Fruit fly (Drosophila melanogaster) whole organism, wandering third instar larva: Measurements from ENCODE around the gene FoxK.

ENCODE experiments used
- Abd-B ChIP-seq: fragments of >200 bp; optimal IDR thresholded peaks from 2 replicates; lab custom pipeline; 2017; ENCODE audit warnings: missing biosample characterization, missing genetic modification characterization
- CG32264 ChIP-seq: fragments of 200-800 bp; sonication (Bioruptor generic); optimal IDR thresholded peaks from 2 replicates; lab custom pipeline; 2016; ENCODE audit warnings: missing biosample characterization, missing genetic modification characterization
- CG9705 ChIP-seq: fragments of 200-800 bp; sonication (Bioruptor generic); optimal IDR thresholded peaks from 2 replicates; lab custom pipeline; 2018; ENCODE audit warnings: missing biosample characterization, mild to moderate bottlenecking, missing genetic modification characterization
- CrebA ChIP-seq: fragments of 200-800 bp; sonication (Bioruptor generic); optimal IDR thresholded peaks from 2 replicates; lab custom pipeline; 2016; ENCODE audit warnings: missing biosample characterization, mild to moderate bottlenecking, missing genetic modification characterization, borderline replicate concordance
- Dfd ChIP-seq: fragments of >200 bp; optimal IDR thresholded peaks from 2 replicates; lab custom pipeline; 2017; ENCODE audit warnings: missing biosample characterization, missing genetic modification characterization
- Dif ChIP-seq: fragments of 200-275, 200-300 bp; sonication (Bioruptor generic); optimal IDR thresholded peaks from 2 replicates; lab custom pipeline; 2018; ENCODE audit warnings: missing biosample characterization, missing genetic modification characterization; ENCODE audit not compliant: partially characterized antibody
- GATAd ChIP-seq: sonication (Bioruptor generic); optimal IDR thresholded peaks from 2 replicates; lab custom pipeline; 2016; ENCODE audit warnings: missing biosample characterization, missing genetic modification characterization
- HLH106 ChIP-seq: fragments of 200-800 bp; optimal IDR thresholded peaks from 3 replicates; lab custom pipeline; 2019; ENCODE audit warnings: missing biosample characterization, mild to moderate bottlenecking, missing genetic modification characterization, moderate library complexity
- Hnf4 ChIP-seq: fragments of 200-800 bp; sonication (Bioruptor generic); optimal IDR thresholded peaks from 2 replicates; lab custom pipeline; 2016; ENCODE audit warnings: missing biosample characterization, mild to moderate bottlenecking, missing genetic modification characterization
- Hr78 ChIP-seq: fragments of >200 bp; optimal IDR thresholded peaks from 2 replicates; lab custom pipeline; 2017; ENCODE audit warnings: missing biosample characterization, missing genetic modification characterization
- Hr83 ChIP-seq: fragments of 200-300 bp; sonication (Bioruptor generic); optimal IDR thresholded peaks from 2 replicates; lab custom pipeline; 2016; ENCODE audit warnings: missing biosample characterization, mild to moderate bottlenecking, missing genetic modification characterization, moderate library complexity; ENCODE audit not compliant: poor library complexity, severe bottlenecking
- Jra ChIP-seq: sonication (Bioruptor generic); optimal IDR thresholded peaks from 2 replicates; lab custom pipeline; 2016; ENCODE audit warnings: missing biosample characterization, missing genetic modification characterization
- Mio ChIP-seq: sonication (Bioruptor generic); optimal IDR thresholded peaks from 2 replicates; lab custom pipeline; 2016; ENCODE audit warnings: missing biosample characterization, missing genetic modification characterization
- Myc ChIP-seq: fragments of >200 bp; optimal IDR thresholded peaks from 2 replicates; lab custom pipeline; 2017
- N ChIP-seq: fragments of >200 bp; optimal IDR thresholded peaks from 2 replicates; lab custom pipeline; 2018; ENCODE audit warnings: missing biosample characterization, missing external identifiers, missing genetic modification characterization
- OdsH ChIP-seq: fragments of 200-800 bp; sonication (Bioruptor generic); optimal IDR thresholded peaks from 2 replicates; lab custom pipeline; 2016; ENCODE audit warnings: missing biosample characterization, mild to moderate bottlenecking, missing genetic modification characterization
- Rel ChIP-seq, 2 experiments: fragments of 200-800 bp; sonication (Bioruptor generic) in 1 of 2; optimal IDR thresholded peaks; 2 replicates in 1 of 2; 3 replicates in 1 of 2; lab custom pipeline; 2016 to 2019; ENCODE audit warnings: mild to moderate bottlenecking in 2 of 2, missing biosample characterization in 2 of 2, missing genetic modification characterization in 2 of 2, moderate library complexity in 1 of 2
- Sp1 ChIP-seq: fragments of 200-800 bp; sonication (Bioruptor generic); optimal IDR thresholded peaks from 3 replicates; lab custom pipeline; 2019; ENCODE audit warnings: missing biosample characterization, mild to moderate bottlenecking, missing genetic modification characterization, moderate library complexity
- Vsx2 ChIP-seq: fragments of 200-300, 225-300 bp; sonication (Bioruptor generic); optimal IDR thresholded peaks from 2 replicates; lab custom pipeline; 2018; ENCODE audit warnings: missing biosample characterization, missing genetic modification characterization; ENCODE audit not compliant: partially characterized antibody
- br ChIP-seq: fragments of 200-800 bp; sonication (Bioruptor generic); optimal IDR thresholded peaks from 2 replicates; lab custom pipeline; 2016; ENCODE audit warnings: missing biosample characterization, missing genetic modification characterization
- brk ChIP-seq: fragments of 200-800 bp; sonication (Bioruptor generic); optimal IDR thresholded peaks from 2 replicates; lab custom pipeline; 2016; ENCODE audit warnings: missing biosample characterization, mild to moderate bottlenecking, missing genetic modification characterization
- dl ChIP-seq, 2 experiments: fragments of 175-275, 200-275 bp in 1 of 2; fragments of 200-275 bp in 1 of 2; sonication (Bioruptor generic); optimal IDR thresholded peaks; lab custom pipeline; 2018; ENCODE audit warnings: mild to moderate bottlenecking in 2 of 2, missing biosample characterization in 2 of 2, missing genetic modification characterization in 2 of 2, moderate library complexity in 2 of 2; ENCODE audit not compliant: partially characterized antibody in 2 of 2, insufficient read depth in 1 of 2
- dmrt93B ChIP-seq: fragments of 200-800 bp; sonication (Bioruptor generic); optimal IDR thresholded peaks from 2 replicates; lab custom pipeline; 2018; ENCODE audit warnings: missing biosample characterization, mild to moderate bottlenecking, missing genetic modification characterization
- dsf ChIP-seq: sonication (Bioruptor generic); optimal IDR thresholded peaks from 2 replicates; lab custom pipeline; 2016; ENCODE audit warnings: missing biosample characterization, missing genetic modification characterization, borderline replicate concordance
- ey ChIP-seq: fragments of 200-800 bp; sonication (Bioruptor generic); optimal IDR thresholded peaks from 2 replicates; lab custom pipeline; 2016; ENCODE audit warnings: missing biosample characterization, missing genetic modification characterization
- foxo ChIP-seq, 2 experiments: fragments of 200-800 bp; sonication (Bioruptor generic); optimal IDR thresholded peaks; 2 replicates in 1 of 2; 3 replicates in 1 of 2; lab custom pipeline; 2016 to 2017; ENCODE audit warnings: missing biosample characterization in 2 of 2, missing genetic modification characterization in 2 of 2
- fru ChIP-seq: fragments of 200-800 bp; sonication (Bioruptor generic); optimal IDR thresholded peaks from 3 replicates; lab custom pipeline; 2016; ENCODE audit warnings: missing biosample characterization, mild to moderate bottlenecking, missing genetic modification characterization
- h ChIP-seq: fragments of 200-800 bp; sonication (Bioruptor generic); optimal IDR thresholded peaks from 3 replicates; lab custom pipeline; 2016; ENCODE audit warnings: missing biosample characterization, mild to moderate bottlenecking, missing genetic modification characterization
- jim ChIP-seq: fragments of 175-275, 200-325 bp; sonication (Bioruptor generic); optimal IDR thresholded peaks from 2 replicates; lab custom pipeline; 2016; ENCODE audit warnings: missing biosample characterization, mild to moderate bottlenecking, missing genetic modification characterization
- lola ChIP-seq: fragments of >200 bp; optimal IDR thresholded peaks from 2 replicates; lab custom pipeline; 2017; ENCODE audit warnings: missing biosample characterization, missing genetic modification characterization
- pan ChIP-seq: fragments of >200 bp; optimal IDR thresholded peaks from 2 replicates; lab custom pipeline; 2017
- psq ChIP-seq: fragments of 200-800 bp; sonication (Bioruptor generic); optimal IDR thresholded peaks from 3 replicates; lab custom pipeline; 2017; ENCODE audit warnings: missing biosample characterization, mild to moderate bottlenecking, missing genetic modification characterization, moderate library complexity
- rgr ChIP-seq: fragments of 200-800 bp; sonication (Bioruptor generic); optimal IDR thresholded peaks from 3 replicates; lab custom pipeline; 2016; ENCODE audit warnings: missing biosample characterization, mild to moderate bottlenecking, missing genetic modification characterization
- sage ChIP-seq: fragments of 200-800 bp; sonication (Bioruptor generic); optimal IDR thresholded peaks from 2 replicates; lab custom pipeline; 2016; ENCODE audit warnings: missing biosample characterization, mild to moderate bottlenecking, missing genetic modification characterization
- sv ChIP-seq: fragments of 200-800 bp; sonication (Bioruptor generic); optimal IDR thresholded peaks from 3 replicates; lab custom pipeline; 2016; ENCODE audit warnings: missing biosample characterization, missing genetic modification characterization
- tai ChIP-seq: sonication (Bioruptor generic); optimal IDR thresholded peaks from 2 replicates; lab custom pipeline; 2016; ENCODE audit warnings: missing biosample characterization, missing genetic modification characterization
- usp ChIP-seq: fragments of >200 bp; optimal IDR thresholded peaks from 2 replicates; lab custom pipeline; 2017; ENCODE audit warnings: missing biosample characterization, missing genetic modification characterization
- woc ChIP-seq: sonication (Bioruptor generic); optimal IDR thresholded peaks from 2 replicates; lab custom pipeline; 2016; ENCODE audit warnings: missing biosample characterization, mild to moderate bottlenecking, missing genetic modification characterization

FoxK gene

DNA sequence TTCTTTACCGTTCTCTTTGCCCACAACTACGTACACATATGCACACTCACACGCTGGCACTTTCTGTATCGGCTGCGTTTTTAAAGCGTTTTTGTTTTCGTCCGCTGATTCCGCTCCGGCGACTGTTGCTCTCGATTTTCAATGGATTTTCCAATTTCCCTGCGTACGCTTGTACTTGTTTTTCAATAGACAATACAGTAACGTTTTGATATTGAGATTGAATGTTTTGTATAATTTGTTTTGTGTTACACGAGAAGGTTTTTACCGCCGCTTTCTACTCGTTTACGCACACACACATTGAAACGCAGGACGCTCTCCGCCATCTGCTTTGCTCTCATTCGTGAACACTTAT, 28.0 kb downstream of the FoxK start:
- no peak for TF ChIP-seq h
- peak; percentile 94 for TF ChIP-seq psq (GFP tag; lab: Kevin White, UChicago)
- no peak for TF ChIP-seq foxo (GFP tag; optimal IDR thresholded peaks at IDR 0.05; lab: Kevin White, UChicago)
- peak; percentile 5 for TF ChIP-seq N
- TF ChIP-seq Rel (GFP tag; optimal IDR thresholded peaks at IDR 0.05; lab: Kevin White, UChicago): no peak
- no peak for TF ChIP-seq Rel (tag; optimal IDR thresholded peaks at IDR 0.05; lab: Kevin White, UChicago)

DNA sequence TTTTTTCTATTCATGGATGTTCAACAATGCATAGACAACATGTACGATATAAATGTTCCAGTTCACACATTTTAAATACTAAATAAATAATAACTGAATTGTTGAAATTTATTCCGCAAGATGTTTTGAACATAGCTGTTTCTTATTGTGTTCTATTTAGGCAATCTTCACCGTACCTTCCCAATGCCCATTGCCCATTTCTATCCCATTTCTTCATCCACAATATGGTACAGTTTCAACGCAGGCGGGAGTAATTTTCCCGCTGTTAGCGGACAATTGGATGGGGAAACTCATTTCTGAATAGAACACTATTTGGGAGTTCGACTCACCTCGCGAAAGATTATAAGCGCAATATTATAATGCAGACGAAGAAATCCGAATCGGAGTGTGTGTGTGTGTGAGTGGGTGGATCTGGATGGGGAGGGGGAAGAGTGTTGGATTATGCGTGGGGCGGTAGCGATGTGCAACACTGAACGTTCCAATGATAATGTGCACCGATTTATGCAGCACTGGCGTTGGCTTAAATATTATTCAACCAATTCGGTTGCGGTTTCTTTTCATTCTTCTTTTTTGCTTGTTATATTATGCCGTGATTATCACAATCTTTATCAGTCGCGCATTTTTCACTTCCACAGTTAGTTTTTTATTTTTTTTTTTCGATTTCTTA, 28.5 kb downstream of the FoxK start:
- TF ChIP-seq lola (no peak), tai (peak; percentile 85), sage (GFP tag; lab: Kevin White, UChicago) (no peak), woc (GFP tag; lab: Kevin White, UChicago) (peak; percentile 64), Jra (peak; percentile 78), dl (GFP tag; optimal IDR thresholded peaks at IDR 0.05; lab: Kevin White, UChicago; ENCODE audit: insufficient read depth in 1 of 2, partially characterized antibody in 2 of 2) (no peak), OdsH (peak; percentile 74), CG9705 (GFP tag; lab: Kevin White, UChicago) (peak; percentile 31), rgr (GFP tag; lab: Kevin White, UChicago) (peak; percentile 90), Hr78 (GFP tag; lab: Kevin White, UChicago) (no peak), Hr83 (GFP tag; lab: Kevin White, UChicago) (peak; percentile 83), usp (GFP tag; lab: Kevin White, UChicago) (no peak), GATAd (GFP tag; lab: Kevin White, UChicago) (no peak), N (no peak), foxo (GFP tag; optimal IDR thresholded peaks at IDR 0.05; lab: Kevin White, UChicago) (peak in 1 of 2 experiments; percentile 88), sv (GFP tag; lab: Kevin White, UChicago) (peak; percentile 14), Vsx2 (GFP tag; lab: Kevin White, UChicago) (no peak), jim (GFP tag; lab: Kevin White, UChicago) (peak; percentile 66), h (peak; percentile 89), CrebA (GFP tag; lab: Kevin White, UChicago) (no peak), Myc (lab: Kevin White, UChicago) (no peak), dsf (GFP tag; lab: Kevin White, UChicago) (no peak), Dif (peak; percentile 39), Mio (GFP tag; lab: Kevin White, UChicago) (no peak), dmrt93B (GFP tag; lab: Kevin White, UChicago) (peak; percentile 3), Rel (GFP tag; optimal IDR thresholded peaks at IDR 0.05; lab: Kevin White, UChicago) (no peak), Rel (tag; optimal IDR thresholded peaks at IDR 0.05; lab: Kevin White, UChicago) (peak; percentile 57), HLH106 (peak; percentile 44), ey (GFP tag; lab: Kevin White, UChicago) (peak; percentile 61), CG32264 (GFP tag; lab: Kevin White, UChicago) (peak; percentile 58), Hnf4 (GFP tag; lab: Kevin White, UChicago) (peak; percentile 86), Dfd (GFP tag; lab: Kevin White, UChicago) (no peak), fru (GFP tag; lab: Kevin White, UChicago) (peak; percentile 73), br (GFP tag; lab: Kevin White, UChicago) (peak; percentile 78), pan (no peak), psq (GFP tag; lab: Kevin White, UChicago) (peak; percentile 95), Sp1 (peak; percentile 43), Abd-B (GFP tag; lab: Kevin White, UChicago) (no peak), brk (peak; percentile 68)
